Fruit fly (Drosophila melanogaster) whole organism, embryonic: ENCODE data around the gene gfzf.

Source experiments
- ATbp ChIP-seq: fragments of 200-800 bp; sonication (Bioruptor generic); optimal IDR thresholded peaks from 2 replicates; lab custom pipeline; 2017; ENCODE audit warnings: missing biosample characterization, mild to moderate bottlenecking, missing genetic modification characterization, missing genetic modification reagents
- CG11085 ChIP-seq: fragments of 200-800 bp; sonication (Bioruptor generic); IDR thresholded peaks from 2 replicates; pipeline ENCODE4 v1.3.6; 2022; ENCODE audit warnings: missing biosample characterization, missing genetic modification characterization
- CG13624 ChIP-seq: fragments of 200-800 bp; sonication (Bioruptor generic); optimal IDR thresholded peaks from 2 replicates; lab custom pipeline; 2016; ENCODE audit warnings: missing biosample characterization, missing genetic modification characterization
- CG15011 ChIP-seq: fragments of 200-800 bp; sonication (Bioruptor generic); optimal IDR thresholded peaks from 3 replicates; lab custom pipeline; 2018; ENCODE audit warnings: missing biosample characterization, mild to moderate bottlenecking, missing genetic modification characterization
- CG15514 ChIP-seq: fragments of 200-800 bp; sonication (Bioruptor generic); optimal IDR thresholded peaks from 3 replicates; lab custom pipeline; 2017; ENCODE audit warnings: missing biosample characterization, missing genetic modification characterization, mild to moderate bottlenecking, moderate library complexity, missing genetic modification reagents
- CG15601 ChIP-seq: fragments of 200-800 bp; sonication (Bioruptor generic); optimal IDR thresholded peaks from 3 replicates; lab custom pipeline; 2019; ENCODE audit warnings: missing biosample characterization, mild to moderate bottlenecking, missing genetic modification characterization, moderate library complexity
- CG16813 ChIP-seq: fragments of 200-800 bp; sonication (Bioruptor generic); IDR thresholded peaks from 3 replicates; pipeline ENCODE4 v1.3.6; 2022; ENCODE audit warnings: missing biosample characterization, missing genetic modification characterization; ENCODE audit not compliant: partially characterized antibody
- CG17359 ChIP-seq: fragments of 200-800 bp; sonication (Bioruptor generic); optimal IDR thresholded peaks from 3 replicates; lab custom pipeline; 2018; ENCODE audit warnings: missing biosample characterization, mild to moderate bottlenecking, missing genetic modification characterization, moderate library complexity
- CG34224 ChIP-seq: fragments of 200-800 bp; sonication (Bioruptor generic); IDR thresholded peaks from 3 replicates; pipeline ENCODE4 v1.3.6; 2022; ENCODE audit warnings: missing biosample characterization, missing genetic modification characterization; ENCODE audit not compliant: partially characterized antibody
- CG4404 ChIP-seq: fragments of 200-800 bp; sonication (Bioruptor generic); IDR thresholded peaks from 2 replicates; pipeline ENCODE4 v1.3.6; 2022; ENCODE audit warnings: missing biosample characterization, missing genetic modification characterization
- CG5953 ChIP-seq: fragments of 200-800 bp; sonication (Bioruptor generic); IDR thresholded peaks from 2 replicates; pipeline ENCODE4 v1.3.6; 2022; ENCODE audit warnings: missing biosample characterization, missing genetic modification characterization
- CG6654 ChIP-seq: fragments of 200-800 bp; sonication (Bioruptor generic); optimal IDR thresholded peaks from 2 replicates; lab custom pipeline; 2017; ENCODE audit warnings: missing biosample characterization, mild to moderate bottlenecking, missing genetic modification characterization
- CG7556 ChIP-seq: fragments of 200-800 bp; sonication (Bioruptor generic); optimal IDR thresholded peaks from 2 replicates; lab custom pipeline; 2017; ENCODE audit warnings: missing biosample characterization, mild to moderate bottlenecking, missing genetic modification characterization
- CG8281 ChIP-seq: fragments of 200-800 bp; sonication (Bioruptor generic); optimal IDR thresholded peaks from 2 replicates; lab custom pipeline; 2018; ENCODE audit warnings: missing biosample characterization, mild to moderate bottlenecking, missing genetic modification characterization, moderate library complexity
- Chrac-16 ChIP-seq: fragments of 200-800 bp; sonication (Bioruptor generic); optimal IDR thresholded peaks from 3 replicates; lab custom pipeline; 2016; ENCODE audit warnings: missing biosample characterization, missing genetic modification characterization
- CkIIα-i1 ChIP-seq: fragments of 200-800 bp; sonication (Bioruptor generic); IDR thresholded peaks from 2 replicates; pipeline ENCODE4 v1.3.6; 2022; ENCODE audit warnings: missing biosample characterization, missing genetic modification characterization
- HLH4C ChIP-seq: fragments of 200-800 bp; sonication (Bioruptor generic); IDR thresholded peaks from 3 replicates; pipeline ENCODE4 v1.3.6; 2022; ENCODE audit warnings: missing biosample characterization, missing genetic modification characterization; ENCODE audit not compliant: partially characterized antibody
- Hmr ChIP-seq: fragments of 200-800 bp; sonication (Bioruptor generic); optimal IDR thresholded peaks from 3 replicates; lab custom pipeline; 2017; ENCODE audit warnings: mild to moderate bottlenecking, missing biosample characterization, missing genetic modification reagents, missing genetic modification characterization
- Hr78 ChIP-seq, 2 experiments: fragments of 200-800 bp in 1 of 2; fragments of >200 bp in 1 of 2; sonication (Bioruptor generic) in 1 of 2; optimal IDR thresholded peaks; 2 replicates each; lab custom pipeline; 2017 to 2019; ENCODE audit warnings: missing biosample characterization in 2 of 2, missing genetic modification characterization in 2 of 2, mild to moderate bottlenecking in 1 of 2, moderate library complexity in 1 of 2
- Neu2 ChIP-seq: fragments of 200-800 bp; sonication (Bioruptor generic); optimal IDR thresholded peaks from 3 replicates; lab custom pipeline; 2016; ENCODE audit warnings: missing biosample characterization, missing genetic modification characterization, borderline replicate concordance
- Nf-YB ChIP-seq: fragments of 200-800 bp; sonication (Bioruptor generic); optimal IDR thresholded peaks from 3 replicates; lab custom pipeline; 2019; ENCODE audit warnings: missing biosample characterization, mild to moderate bottlenecking, missing genetic modification characterization, moderate library complexity
- Taf1 ChIP-seq: fragments of 200-800 bp; sonication (Bioruptor generic); IDR thresholded peaks from 2 replicates; pipeline ENCODE4 v1.3.6; 2022; ENCODE audit warnings: missing biosample characterization, missing genetic modification characterization
- Tbp ChIP-seq: fragments of >200 bp; optimal IDR thresholded peaks from 2 replicates; lab custom pipeline; 2018; ENCODE audit warnings: missing biosample characterization, missing genetic modification characterization
- ab ChIP-seq: fragments of 200-800 bp; sonication (Bioruptor generic); optimal IDR thresholded peaks from 2 replicates; lab custom pipeline; 2016; ENCODE audit warnings: missing biosample characterization, missing genetic modification characterization
- cas ChIP-seq: fragments of 200-800 bp; sonication (Bioruptor generic); IDR thresholded peaks from 2 replicates; pipeline ENCODE4 v1.3.6; 2022; ENCODE audit warnings: missing biosample characterization, missing genetic modification characterization
- ci ChIP-seq: fragments of 200-800 bp; sonication (Bioruptor generic); IDR thresholded peaks from 3 replicates; pipeline ENCODE4 v1.3.6; 2022; ENCODE audit warnings: missing biosample characterization, missing genetic modification characterization
- dmrt11E ChIP-seq: fragments of 200-800 bp; sonication (Bioruptor generic); optimal IDR thresholded peaks from 3 replicates; lab custom pipeline; 2018; ENCODE audit warnings: missing biosample characterization, mild to moderate bottlenecking, missing genetic modification characterization, moderate library complexity
- ems ChIP-seq: fragments of 200-800 bp; sonication (Bioruptor generic); optimal IDR thresholded peaks from 3 replicates; lab custom pipeline; 2016; ENCODE audit warnings: missing biosample characterization, missing genetic modification characterization
- gcm ChIP-seq: fragments of 200-800 bp; sonication (Bioruptor generic); optimal IDR thresholded peaks from 2 replicates; lab custom pipeline; 2019; ENCODE audit warnings: missing biosample characterization, mild to moderate bottlenecking, missing genetic modification characterization, moderate library complexity
- gfzf ChIP-seq: fragments of 200-800 bp; sonication (Bioruptor generic); optimal IDR thresholded peaks from 2 replicates; lab custom pipeline; 2016; ENCODE audit warnings: missing biosample characterization, mild to moderate bottlenecking, missing genetic modification characterization, moderate library complexity
- hbn ChIP-seq: fragments of 200-800 bp; sonication (Bioruptor generic); IDR thresholded peaks from 2 replicates; pipeline ENCODE4 v1.3.6; 2022; ENCODE audit warnings: missing biosample characterization, missing genetic modification characterization; ENCODE audit not compliant: partially characterized antibody
- her ChIP-seq: fragments of 200-800 bp; sonication (Bioruptor generic); optimal IDR thresholded peaks from 2 replicates; lab custom pipeline; 2016; ENCODE audit warnings: missing biosample characterization, missing genetic modification characterization
- jigr1 ChIP-seq: fragments of 200-800 bp; sonication (Bioruptor generic); IDR thresholded peaks from 3 replicates; pipeline ENCODE4 v1.3.6; 2022; ENCODE audit warnings: missing biosample characterization, missing genetic modification characterization
- kah ChIP-seq: fragments of 200-800 bp; sonication (Bioruptor generic); optimal IDR thresholded peaks from 2 replicates; lab custom pipeline; 2018; ENCODE audit warnings: missing biosample characterization, mild to moderate bottlenecking, missing genetic modification characterization
- kay ChIP-seq: fragments of 200-800 bp; sonication (Bioruptor generic); optimal IDR thresholded peaks from 2 replicates; lab custom pipeline; 2016; ENCODE audit warnings: missing biosample characterization, missing genetic modification characterization
- lbe ChIP-seq: fragments of 200-800 bp; sonication (Bioruptor generic); optimal IDR thresholded peaks from 2 replicates; lab custom pipeline; 2016; ENCODE audit warnings: missing biosample characterization, mild to moderate bottlenecking, missing genetic modification characterization
- lola ChIP-seq, 3 experiments: fragments of >200 bp in 2 of 3; fragments of 200-800 bp in 1 of 3; sonication (Bioruptor generic) in 1 of 3; optimal IDR thresholded peaks; 2 replicates each; lab custom pipeline; 2017 to 2019; ENCODE audit warnings: missing biosample characterization in 3 of 3, missing genetic modification characterization in 3 of 3, mild to moderate bottlenecking in 1 of 3, moderate library complexity in 1 of 3
- nerfin-1 ChIP-seq: fragments of 200-800 bp; sonication (Bioruptor generic); optimal IDR thresholded peaks from 3 replicates; lab custom pipeline; 2019; ENCODE audit warnings: missing biosample characterization, mild to moderate bottlenecking, missing genetic modification characterization, moderate library complexity
- onecut ChIP-seq: fragments of 200-800 bp; sonication (Bioruptor generic); IDR thresholded peaks from 2 replicates; pipeline ENCODE4 v1.3.6; 2022; ENCODE audit warnings: missing biosample characterization, missing genetic modification characterization
- pb ChIP-seq: fragments of 200-800 bp; sonication (Bioruptor generic); optimal IDR thresholded peaks from 3 replicates; lab custom pipeline; 2016; ENCODE audit warnings: missing biosample characterization, missing genetic modification characterization
- pros ChIP-seq: fragments of 200-800 bp; sonication (Bioruptor generic); optimal IDR thresholded peaks from 3 replicates; lab custom pipeline; 2019; ENCODE audit warnings: missing biosample characterization, mild to moderate bottlenecking, missing genetic modification characterization, moderate library complexity
- so ChIP-seq: fragments of 200-800 bp; sonication (Bioruptor generic); IDR thresholded peaks from 3 replicates; pipeline ENCODE4 v1.3.6; 2022; ENCODE audit warnings: missing biosample characterization, missing genetic modification characterization
- sr ChIP-seq: fragments of 200-800 bp; sonication (Bioruptor generic); IDR thresholded peaks from 3 replicates; pipeline ENCODE4 v1.3.6; 2022; ENCODE audit warnings: missing biosample characterization, missing genetic modification characterization
- stc ChIP-seq: fragments of 200-800 bp; sonication (Bioruptor generic); IDR thresholded peaks from 2 replicates; pipeline ENCODE4 v1.3.6; 2022; ENCODE audit warnings: missing biosample characterization, missing genetic modification characterization
- sug ChIP-seq: fragments of 200-800 bp; optimal IDR thresholded peaks from 2 replicates; lab custom pipeline; 2019; ENCODE audit warnings: missing biosample characterization, mild to moderate bottlenecking, missing genetic modification characterization, moderate library complexity
- tap ChIP-seq: fragments of 200-800 bp; optimal IDR thresholded peaks from 3 replicates; lab custom pipeline; 2019; ENCODE audit warnings: missing biosample characterization, mild to moderate bottlenecking, missing genetic modification characterization, moderate library complexity
- tgo ChIP-seq: fragments of 200-800 bp; sonication (Bioruptor generic); IDR thresholded peaks from 3 replicates; pipeline ENCODE4 v1.3.6; 2022; ENCODE audit warnings: missing biosample characterization, missing genetic modification characterization
- tup ChIP-seq: fragments of 200-800 bp; sonication (Bioruptor generic); optimal IDR thresholded peaks from 2 replicates; lab custom pipeline; 2016; ENCODE audit warnings: missing biosample characterization, mild to moderate bottlenecking, missing genetic modification characterization, moderate library complexity
- z ChIP-seq: fragments of 200-800 bp; sonication (Bioruptor generic); IDR thresholded peaks from 3 replicates; pipeline ENCODE4 v1.3.6; 2022; ENCODE audit warnings: missing biosample characterization, missing genetic modification characterization

The gfzf gene

DNA sequence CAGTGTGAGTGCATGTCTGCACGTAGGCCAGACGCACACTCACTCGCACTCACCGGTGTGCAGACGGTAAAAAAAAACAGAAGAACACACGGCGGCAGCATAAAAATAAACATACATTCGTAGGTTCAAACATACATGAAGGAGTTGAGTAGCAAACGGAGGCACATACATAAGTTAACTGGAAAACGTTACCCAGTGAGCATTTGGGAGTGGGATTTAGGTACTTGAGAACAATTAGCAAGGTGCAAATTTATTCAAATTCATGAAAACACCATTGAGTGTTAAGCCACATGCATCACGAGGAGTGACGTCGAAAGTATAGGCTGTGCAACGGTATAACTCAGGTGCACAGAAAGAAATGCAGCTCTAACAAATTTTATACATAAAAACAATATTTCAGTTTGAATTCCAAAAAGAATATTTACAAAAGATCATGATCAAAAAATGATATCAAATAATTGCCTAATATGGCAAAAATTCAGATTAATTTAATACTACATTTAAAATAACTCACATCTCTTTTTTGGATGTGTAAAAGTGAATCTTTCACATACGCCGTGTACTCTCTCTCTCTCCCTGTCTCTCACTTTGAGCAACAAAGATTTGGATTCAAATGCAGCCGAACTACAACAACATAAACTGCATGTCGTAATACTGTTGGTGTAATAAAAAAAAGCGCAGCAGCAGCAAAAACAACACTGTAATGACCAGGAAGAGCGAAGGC is 42.0 kb downstream of the gfzf start (continued):
- TF ChIP-seq CG11085 (GFP tag; lab: Robert Waterston, UW) (no peak), CG13624 (GFP tag; lab: Kevin White, UChicago) (peak; percentile 78), cas (GFP tag; lab: Robert Waterston, UW) (no peak), pb (peak; percentile 82), tap (tag; lab: Kevin White, UChicago) (peak; percentile 98), stc (GFP tag; lab: Robert Waterston, UW) (no peak), ATbp (GFP tag; lab: Kevin White, UChicago) (peak; percentile 96), CG17359 (peak; percentile 98), HLH4C (no peak), CG34224 (GFP tag; lab: Robert Waterston, UW) (no peak), onecut (GFP tag; lab: Robert Waterston, UW) (peak; percentile 90), sug (tag; lab: Kevin White, UChicago) (peak; percentile 57), CG6654 (peak; percentile 74), gfzf (GFP tag; lab: Kevin White, UChicago) (no peak), CG7556 (peak; percentile 90), Nf-YB (GFP tag; lab: Kevin White, UChicago) (peak; percentile 86), kay (GFP tag; lab: Kevin White, UChicago) (peak; percentile 91), lbe (GFP tag; lab: Kevin White, UChicago) (peak; percentile 90), ci (GFP tag; lab: Robert Waterston, UW) (no peak), Hmr (peak; percentile 40), jigr1 (GFP tag; lab: Robert Waterston, UW) (no peak), CG15514 (peak; percentile 44), CkIIα-i1 (GFP tag; lab: Robert Waterston, UW) (no peak), hbn (GFP tag; lab: Robert Waterston, UW) (no peak), Tbp (no peak), CG4404 (no peak), so (GFP tag; lab: Robert Waterston, UW) (no peak), ems (GFP tag; lab: Kevin White, UChicago) (peak; percentile 87), z (no peak), gcm (GFP tag; lab: Kevin White, UChicago) (peak; percentile 97), her (peak; percentile 38), lola (GFP tag; optimal IDR thresholded peaks at IDR 0.05; lab: Kevin White, UChicago) (peak in 1 of 3 experiments; percentile 99), pros (peak; percentile 74), CG8281 (tag; lab: Kevin White, UChicago) (peak; percentile 84), CG15601 (peak; percentile 98), dmrt11E (peak; percentile 99), nerfin-1 (tag; lab: Kevin White, UChicago) (peak; percentile 97), Hr78 (GFP tag; optimal IDR thresholded peaks at IDR 0.05; lab: Kevin White, UChicago) (peak in 1 of 2 experiments; percentile 92), tup (GFP tag; lab: Kevin White, UChicago) (peak; percentile 63), CG16813 (no peak), CG5953 (GFP tag; lab: Robert Waterston, UW) (no peak), tgo (GFP tag; lab: Robert Waterston, UW) (no peak), sr (no peak), ab (GFP tag; lab: Kevin White, UChicago) (peak; percentile 74), Taf1 (GFP tag; lab: Robert Waterston, UW) (no peak), CG15011 (GFP tag; lab: Kevin White, UChicago) (peak; percentile 87), kah (GFP tag; lab: Kevin White, UChicago) (peak; percentile 91), Neu2 (GFP tag; lab: Kevin White, UChicago) (peak; percentile 76), Chrac-16 (GFP tag; lab: Kevin White, UChicago) (peak; percentile 95)
